Worm (Caenorhabditis elegans) whole organism, young adult: ENCODE measurements around the gene sup-35.

Experiments used
- F55B11.4 ChIP-seq: sonication (generic microtip); optimal IDR thresholded peaks from 2 replicates; lab custom pipeline; 2016; ENCODE audit warnings: missing compliant biosample characterization, missing genetic modification characterization, borderline replicate concordance; ENCODE audit not compliant: insufficient read depth
- Y53F4B.3 ChIP-seq: fragments of 200-800 bp; sonication (Bioruptor generic); IDR thresholded peaks from 2 replicates; pipeline ENCODE4 v1.3.6; 2022; ENCODE audit warnings: missing genetic modification reagents, missing genetic modification characterization, missing compliant biosample characterization
- Y79H2A.3 ChIP-seq: fragments of 200-800 bp; sonication (Bioruptor generic); conservative IDR thresholded peaks from 2 replicates; pipeline ENCODE4 v1.3.6; 2022; ENCODE audit warnings: missing genetic modification reagents, missing genetic modification characterization, missing compliant biosample characterization
- athp-1 ChIP-seq: sonication (generic microtip); optimal IDR thresholded peaks from 2 replicates; lab custom pipeline; 2017; ENCODE audit warnings: mild to moderate bottlenecking, missing genetic modification characterization, missing compliant biosample characterization
- madf-3 ChIP-seq: fragments of 200-800 bp; sonication (Bioruptor generic); IDR thresholded peaks from 2 replicates; pipeline ENCODE4 v1.3.6; 2022; ENCODE audit warnings: missing genetic modification reagents, missing genetic modification characterization, missing compliant biosample characterization
- unc-62 ChIP-seq: fragments of 150-350 bp; optimal IDR thresholded peaks from 2 replicates; lab custom pipeline; 2014; ENCODE audit warnings: missing biosample characterization, missing genetic modification reagents, missing genetic modification characterization

DNA sequence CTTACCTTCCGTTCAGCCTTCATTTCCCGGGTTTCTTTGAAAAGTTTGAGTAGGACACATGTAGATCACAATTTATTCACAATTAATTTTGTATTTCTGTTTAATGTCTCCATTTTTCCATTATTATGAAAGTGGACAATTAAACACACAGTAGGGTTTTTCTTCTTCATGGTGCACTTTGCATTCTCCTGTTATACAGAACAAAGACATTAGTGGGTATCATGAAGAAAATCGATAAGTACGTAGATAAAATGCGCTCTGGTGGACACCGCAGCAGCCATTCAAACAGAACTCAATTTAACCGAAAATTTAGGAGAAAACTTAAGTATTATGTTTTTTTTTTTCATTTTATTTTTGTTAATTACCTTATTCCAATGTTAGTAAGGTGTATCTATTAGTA, 10.3 kb upstream of the sup-35 start:
- TF ChIP-seq Y53F4B.3 (GFP tag; lab: Robert Waterston, UW), result no peak
- TF ChIP-seq athp-1 (tag; lab: Kevin White, UChicago), result no peak
- TF ChIP-seq unc-62 (GFP tag; lab: Kevin White, UChicago), result no peak
- no peak for TF ChIP-seq Y79H2A.3 (GFP tag; lab: Robert Waterston, UW)
- TF ChIP-seq F55B11.4 (tag; lab: Kevin White, UChicago), result no peak
- no peak for TF ChIP-seq madf-3 (GFP tag; lab: Robert Waterston, UW)
